Worm (Caenorhabditis elegans) whole organism, L1 larva: Measurements from ENCODE around the gene str-118.

Source experiments
- F16B12.6 ChIP-seq: fragments of 150-350 bp; optimal IDR thresholded peaks from 2 replicates; lab custom pipeline; 2014; ENCODE audit warnings: missing biosample characterization, missing genetic modification characterization
- Y116A8C.19 ChIP-seq: sonication (generic microtip); optimal IDR thresholded peaks from 2 replicates; lab custom pipeline; 2016; ENCODE audit warnings: missing compliant biosample characterization, missing genetic modification characterization, borderline replicate concordance
- aha-1 ChIP-seq: fragments of 150-350 bp; optimal IDR thresholded peaks from 2 replicates; lab custom pipeline; 2014; ENCODE audit warnings: missing biosample characterization, missing genetic modification characterization
- alr-1 ChIP-seq: fragments of 200-800 bp; sonication (Bioruptor generic); optimal IDR thresholded peaks from 2 replicates; lab custom pipeline; 2018; ENCODE audit warnings: borderline replicate concordance, mild to moderate bottlenecking, missing genetic modification characterization, missing compliant biosample characterization
- aly-2 ChIP-seq: fragments of 150-350 bp; optimal IDR thresholded peaks from 2 replicates; lab custom pipeline; 2014; ENCODE audit warnings: missing biosample characterization, missing genetic modification characterization
- ama-1 ChIP-seq: fragments of 150-350 bp; optimal IDR thresholded peaks from 2 replicates; lab custom pipeline; 2014
- blmp-1 ChIP-seq: fragments of 150-350 bp; optimal IDR thresholded peaks from 2 replicates; lab custom pipeline; 2014; ENCODE audit warnings: missing biosample characterization, missing genetic modification characterization
- ceh-8 ChIP-seq: fragments of 200-800 bp; sonication (Bioruptor generic); optimal IDR thresholded peaks from 2 replicates; lab custom pipeline; 2018; ENCODE audit warnings: mild to moderate bottlenecking, missing genetic modification characterization, moderate library complexity, missing compliant biosample characterization
- ceh-90 ChIP-seq: sonication (generic microtip); optimal IDR thresholded peaks from 2 replicates; lab custom pipeline; 2016; ENCODE audit warnings: missing genetic modification characterization, missing compliant biosample characterization
- dpl-1 ChIP-seq, 3 experiments: fragments of 150-350 bp in 2 of 3; sonication (generic microtip) in 1 of 3; optimal IDR thresholded peaks; 2 replicates each; lab custom pipeline; 2014 to 2017; ENCODE audit warnings: missing biosample characterization in 3 of 3, missing genetic modification characterization in 3 of 3, missing genetic modification reagents in 3 of 3
- dsc-1 ChIP-seq: sonication (generic microtip); optimal IDR thresholded peaks from 2 replicates; lab custom pipeline; 2016; ENCODE audit warnings: mild to moderate bottlenecking, missing genetic modification characterization, missing compliant biosample characterization
- efl-3 ChIP-seq: fragments of 200-800 bp; sonication (Bioruptor generic); optimal IDR thresholded peaks from 2 replicates; lab custom pipeline; 2018; ENCODE audit warnings: mild to moderate bottlenecking, missing genetic modification characterization, missing compliant biosample characterization
- elt-2 ChIP-seq: sonication (generic microtip); optimal IDR thresholded peaks from 2 replicates; lab custom pipeline; 2016; ENCODE audit warnings: missing genetic modification characterization, mild to moderate bottlenecking, inconsistent platforms, missing compliant biosample characterization, missing genetic modification reagents
- fkh-10 ChIP-seq: sonication (generic microtip); optimal IDR thresholded peaks from 2 replicates; lab custom pipeline; 2017; ENCODE audit warnings: missing biosample characterization, missing genetic modification reagents, missing genetic modification characterization
- fkh-4 ChIP-seq: sonication (generic microtip); optimal IDR thresholded peaks from 2 replicates; lab custom pipeline; 2016; ENCODE audit warnings: missing compliant biosample characterization, missing genetic modification characterization, borderline replicate concordance
- fkh-8 ChIP-seq: sonication (generic microtip); optimal IDR thresholded peaks from 2 replicates; lab custom pipeline; 2016; ENCODE audit warnings: mild to moderate bottlenecking, missing genetic modification characterization, missing compliant biosample characterization
- fos-1 ChIP-seq: fragments of 150-350 bp; optimal IDR thresholded peaks from 2 replicates; lab custom pipeline; 2014; ENCODE audit warnings: missing biosample characterization, missing genetic modification characterization
- hlh-17 ChIP-seq: fragments of 200-800 bp; sonication (Bioruptor generic); optimal IDR thresholded peaks from 2 replicates; lab custom pipeline; 2018; ENCODE audit warnings: missing genetic modification characterization, mild to moderate bottlenecking, missing compliant biosample characterization, moderate library complexity, borderline replicate concordance
- hpl-2 ChIP-seq: fragments of 150-350 bp; optimal IDR thresholded peaks from 2 replicates; lab custom pipeline; 2014; ENCODE audit warnings: missing biosample characterization, missing genetic modification reagents, missing genetic modification characterization
- irx-1 ChIP-seq: sonication (generic microtip); optimal IDR thresholded peaks from 2 replicates; lab custom pipeline; 2016; ENCODE audit warnings: missing genetic modification characterization, missing compliant biosample characterization
- jun-1 ChIP-seq: fragments of 150-350 bp; optimal IDR thresholded peaks from 2 replicates; lab custom pipeline; 2014; ENCODE audit warnings: missing biosample characterization, missing genetic modification reagents, missing genetic modification characterization
- lin-13 ChIP-seq: fragments of 150-350 bp; optimal IDR thresholded peaks from 2 replicates; lab custom pipeline; 2014; ENCODE audit warnings: missing biosample characterization, missing genetic modification reagents, missing genetic modification characterization
- lin-14 ChIP-seq: fragments of 200-800 bp; sonication (Bioruptor generic); optimal IDR thresholded peaks from 2 replicates; lab custom pipeline; 2018; ENCODE audit warnings: mild to moderate bottlenecking, missing genetic modification characterization, moderate library complexity, missing compliant biosample characterization
- lin-15B ChIP-seq: fragments of 150-350 bp; sonication (generic microtip); optimal IDR thresholded peaks from 3 replicates; lab custom pipeline; 2014; ENCODE audit warnings: missing biosample characterization, missing genetic modification characterization
- lin-35 ChIP-seq, 2 experiments: fragments of 150-350 bp; optimal IDR thresholded peaks; 2 replicates each; lab custom pipeline; 2014; ENCODE audit warnings: missing biosample characterization in 2 of 2, missing genetic modification characterization in 2 of 2, missing genetic modification reagents in 2 of 2
- lin-39 ChIP-seq: fragments of 150-350 bp; optimal IDR thresholded peaks from 2 replicates; lab custom pipeline; 2014; ENCODE audit warnings: missing biosample characterization, missing genetic modification reagents, missing genetic modification characterization
- mab-9 ChIP-seq: fragments of 200-800 bp; sonication (Bioruptor generic); IDR thresholded peaks from 2 replicates; pipeline ENCODE4 v1.3.6; 2022; ENCODE audit warnings: missing genetic modification reagents, missing genetic modification characterization, missing compliant biosample characterization
- mdl-1 ChIP-seq, 2 experiments: fragments of 150-350 bp; optimal IDR thresholded peaks; 2 replicates each; lab custom pipeline; 2014 to 2017; ENCODE audit warnings: missing biosample characterization in 2 of 2, missing genetic modification characterization in 2 of 2, inconsistent platforms in 1 of 2
- mef-2 ChIP-seq: fragments of 150-350 bp; optimal IDR thresholded peaks from 2 replicates; lab custom pipeline; 2014; ENCODE audit warnings: missing biosample characterization, missing genetic modification characterization
- mep-1 ChIP-seq: fragments of 150-350 bp; optimal IDR thresholded peaks from 2 replicates; lab custom pipeline; 2014; ENCODE audit warnings: missing biosample characterization, missing genetic modification characterization
- nhr-11 ChIP-seq: fragments of 150-350 bp; optimal IDR thresholded peaks from 2 replicates; lab custom pipeline; 2014; ENCODE audit warnings: missing biosample characterization, missing genetic modification characterization
- nhr-12 ChIP-seq: sonication (generic microtip); optimal IDR thresholded peaks from 2 replicates; lab custom pipeline; 2017; ENCODE audit warnings: missing biosample characterization, missing genetic modification characterization
- nhr-19 ChIP-seq: fragments of 200-800 bp; sonication (Bioruptor generic); conservative IDR thresholded peaks from 2 replicates; pipeline ENCODE4 v1.3.6; 2022; ENCODE audit warnings: missing genetic modification characterization, missing compliant biosample characterization
- nhr-237 ChIP-seq: fragments of 150-350 bp; optimal IDR thresholded peaks from 2 replicates; lab custom pipeline; 2014; ENCODE audit warnings: missing biosample characterization, missing genetic modification characterization
- nhr-76 ChIP-seq: sonication (generic microtip); optimal IDR thresholded peaks from 2 replicates; lab custom pipeline; 2017; ENCODE audit warnings: missing biosample characterization, missing genetic modification characterization
- nhr-77 ChIP-seq: fragments of 150-350 bp; optimal IDR thresholded peaks from 2 replicates; lab custom pipeline; 2014; ENCODE audit warnings: missing biosample characterization, missing genetic modification characterization
- nhr-84 ChIP-seq: sonication (generic microtip); optimal IDR thresholded peaks from 2 replicates; lab custom pipeline; 2017; ENCODE audit warnings: missing biosample characterization, missing genetic modification characterization
- pag-3 ChIP-seq: sonication (generic microtip); optimal IDR thresholded peaks from 2 replicates; lab custom pipeline; 2017; ENCODE audit warnings: missing genetic modification characterization, mild to moderate bottlenecking, missing compliant biosample characterization, antibody characterized with exemption, borderline replicate concordance; ENCODE audit not compliant: insufficient read depth
- pax-3 ChIP-seq: fragments of 200-800 bp; sonication (Bioruptor generic); optimal IDR thresholded peaks from 2 replicates; lab custom pipeline; 2018; ENCODE audit warnings: mild to moderate bottlenecking, missing genetic modification characterization, moderate library complexity, missing compliant biosample characterization
- rnt-1 ChIP-seq: sonication (generic microtip); optimal IDR thresholded peaks from 2 replicates; lab custom pipeline; 2016; ENCODE audit warnings: mild to moderate bottlenecking, missing genetic modification characterization, moderate library complexity, missing compliant biosample characterization
- skn-1 ChIP-seq: fragments of 150-350 bp; optimal IDR thresholded peaks from 2 replicates; lab custom pipeline; 2014; ENCODE audit warnings: missing biosample characterization, missing genetic modification characterization
- snu-23 ChIP-seq: sonication (generic microtip); optimal IDR thresholded peaks from 2 replicates; lab custom pipeline; 2016; ENCODE audit warnings: missing genetic modification characterization, missing compliant biosample characterization
- sox-4 ChIP-seq: sonication (generic microtip); optimal IDR thresholded peaks from 2 replicates; lab custom pipeline; 2016; ENCODE audit warnings: missing genetic modification characterization, missing compliant biosample characterization
- sptf-1 ChIP-seq: fragments of 150-350 bp; optimal IDR thresholded peaks from 2 replicates; lab custom pipeline; 2014; ENCODE audit warnings: missing biosample characterization, missing genetic modification characterization
- sup-37 ChIP-seq: fragments of 200-800 bp; sonication (Bioruptor generic); optimal IDR thresholded peaks from 2 replicates; lab custom pipeline; 2018; ENCODE audit warnings: mild to moderate bottlenecking, missing genetic modification characterization, missing compliant biosample characterization
- swsn-7 ChIP-seq: sonication (generic microtip); optimal IDR thresholded peaks from 2 replicates; lab custom pipeline; 2016; ENCODE audit warnings: missing genetic modification characterization, missing compliant biosample characterization
- tlp-1 ChIP-seq: fragments of 150-350 bp; optimal IDR thresholded peaks from 2 replicates; lab custom pipeline; 2014; ENCODE audit warnings: missing biosample characterization, missing genetic modification characterization
- unc-130 ChIP-seq: fragments of 150-350 bp; optimal IDR thresholded peaks from 2 replicates; lab custom pipeline; 2017; ENCODE audit warnings: missing biosample characterization, missing genetic modification characterization, inconsistent platforms
- unc-30 ChIP-seq: sonication (generic microtip); optimal IDR thresholded peaks from 2 replicates; lab custom pipeline; 2017; ENCODE audit warnings: missing biosample characterization, missing genetic modification characterization
- unc-62 ChIP-seq: fragments of 150-350 bp; optimal IDR thresholded peaks from 2 replicates; lab custom pipeline; 2014; ENCODE audit warnings: missing biosample characterization, missing genetic modification reagents, missing genetic modification characterization
- zag-1 ChIP-seq: fragments of 150-350 bp; optimal IDR thresholded peaks from 2 replicates; lab custom pipeline; 2014; ENCODE audit warnings: missing biosample characterization, missing genetic modification characterization
- zip-4 ChIP-seq: fragments of 200-800 bp; sonication (Bioruptor generic); optimal IDR thresholded peaks from 2 replicates; lab custom pipeline; 2018; ENCODE audit warnings: mild to moderate bottlenecking, missing genetic modification characterization, moderate library complexity, missing compliant biosample characterization
- ztf-11 ChIP-seq, 2 experiments: sonication (generic microtip); optimal IDR thresholded peaks; 2 replicates each; lab custom pipeline; 2016 to 2017; ENCODE audit warnings: missing genetic modification characterization in 2 of 2, missing biosample characterization in 1 of 2, missing compliant biosample characterization in 1 of 2

Gene str-118

DNA sequence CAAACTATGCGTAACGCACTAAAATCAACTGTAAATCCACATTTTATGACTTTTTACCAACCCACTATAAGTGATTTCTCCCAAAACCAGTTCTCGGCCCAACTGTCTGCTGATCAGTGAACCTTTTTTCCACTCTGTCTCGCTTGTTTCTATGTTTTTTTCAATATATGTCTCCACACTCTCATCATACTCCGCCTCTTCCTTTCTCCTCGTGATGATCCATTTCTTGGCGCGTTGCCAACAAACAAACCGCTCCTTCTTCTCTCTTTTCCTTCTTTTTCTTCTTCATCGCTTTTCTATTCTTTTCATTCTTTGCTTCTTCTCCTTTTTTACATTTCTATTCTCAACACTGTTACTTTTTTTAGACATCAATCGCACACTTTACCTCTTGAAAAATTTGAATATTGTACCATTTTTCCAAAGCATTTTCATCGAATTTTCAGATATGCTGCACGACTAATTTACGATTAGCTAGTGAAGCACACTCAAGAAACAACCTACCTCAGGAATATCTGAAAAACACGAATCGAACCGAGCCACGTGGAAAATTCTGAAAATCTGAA is 8.6 kb upstream of the str-118 start, which contains the start of gene T06E8.8 (continued):
- TF ChIP-seq zip-4 (GFP tag; lab: Kevin White, UChicago) (no peak), dpl-1 (GFP tag; optimal IDR thresholded peaks at IDR 0.05; lab: Kevin White, UChicago) (peak; percentile 4 to 54 (median 23)), ceh-90 (tag; lab: Kevin White, UChicago) (no peak), sox-4 (tag; lab: Kevin White, UChicago) (peak; percentile 25), lin-13 (GFP tag; lab: Kevin White, UChicago) (peak; percentile 37), sup-37 (GFP tag; lab: Kevin White, UChicago) (no peak), ceh-8 (GFP tag; lab: Kevin White, UChicago) (no peak), nhr-77 (tag; lab: Kevin White, UChicago) (peak; percentile 49), nhr-12 (tag; lab: Kevin White, UChicago) (no peak), ztf-11 (tag; optimal IDR thresholded peaks at IDR 0.05; lab: Kevin White, UChicago) (no peak), unc-130 (tag; lab: Kevin White, UChicago) (peak; percentile 41), nhr-84 (tag; lab: Kevin White, UChicago) (no peak), skn-1 (tag; lab: Kevin White, UChicago) (peak; percentile 65), aly-2 (tag; lab: Kevin White, UChicago) (no peak), pax-3 (tag; lab: Kevin White, UChicago) (no peak), blmp-1 (tag; lab: Kevin White, UChicago) (peak; percentile 97), Y116A8C.19 (tag; lab: Kevin White, UChicago) (no peak), irx-1 (tag; lab: Kevin White, UChicago) (peak; percentile 21), fkh-8 (tag; lab: Kevin White, UChicago) (no peak), mab-9 (no peak), fos-1 (no peak), pag-3 (tag; lab: Kevin White, UChicago) (no peak), fkh-10 (GFP tag; lab: Kevin White, UChicago) (no peak), nhr-19 (GFP tag; lab: Robert Waterston, UW) (peak; percentile 81), dsc-1 (tag; lab: Kevin White, UChicago) (no peak), lin-39 (no peak), nhr-76 (no peak), hlh-17 (GFP tag; lab: Kevin White, UChicago) (no peak), elt-2 (tag; lab: Kevin White, UChicago) (no peak), nhr-11 (tag; lab: Kevin White, UChicago) (peak; percentile 20), jun-1 (no peak), swsn-7 (peak; percentile 65), efl-3 (GFP tag; lab: Kevin White, UChicago) (no peak), tlp-1 (tag; lab: Kevin White, UChicago) (no peak), mep-1 (peak; percentile 62), lin-35 (GFP tag; optimal IDR thresholded peaks at IDR 0.05; lab: Kevin White, UChicago) (peak; percentile 46 to 71), lin-15B (tag; lab: Kevin White, UChicago) (no peak), hpl-2 (no peak), snu-23 (peak; percentile 87), unc-30 (no peak), alr-1 (tag; lab: Kevin White, UChicago) (no peak), rnt-1 (tag; lab: Kevin White, UChicago) (peak; percentile 60), lin-14 (GFP tag; lab: Kevin White, UChicago) (peak; percentile 89), unc-62 (GFP tag; lab: Kevin White, UChicago) (no peak), aha-1 (tag; lab: Kevin White, UChicago) (no peak), ama-1 (lab: Kevin White, UChicago) (peak; percentile 58), nhr-237 (tag; lab: Kevin White, UChicago) (no peak), fkh-4 (no peak), mdl-1 (tag; optimal IDR thresholded peaks at IDR 0.05; lab: Kevin White, UChicago) (peak in 1 of 2 experiments; percentile 80), mef-2 (tag; lab: Kevin White, UChicago) (no peak), zag-1 (no peak), sptf-1 (tag; lab: Kevin White, UChicago) (no peak), F16B12.6 (no peak)
